Worm (Caenorhabditis elegans) whole organism, L4 larva: ENCODE results near the gene K02D10.2.
A peak's percentile ranks its signal among the peaks of the same experiment; 100 is the strongest.

Experiments used
- F10B5.3 ChIP-seq: sonication (generic microtip); optimal IDR thresholded peaks from 2 replicates; lab custom pipeline; 2016; ENCODE audit warnings: mild to moderate bottlenecking, missing genetic modification characterization, missing compliant biosample characterization
- F37D6.2 ChIP-seq: sonication (generic microtip); optimal IDR thresholded peaks from 2 replicates; lab custom pipeline; 2016; ENCODE audit warnings: mild to moderate bottlenecking, missing genetic modification characterization, missing compliant biosample characterization
- T20F7.1 ChIP-seq: fragments of 200-800 bp; sonication (Bioruptor generic); optimal IDR thresholded peaks from 2 replicates; lab custom pipeline; 2018; ENCODE audit warnings: mild to moderate bottlenecking, missing genetic modification characterization, missing compliant biosample characterization
- Y48G9A.11 ChIP-seq: fragments of 200-800 bp; sonication (Bioruptor generic); IDR thresholded peaks from 2 replicates; pipeline ENCODE4 v1.3.6; 2022; ENCODE audit warnings: missing genetic modification reagents, missing genetic modification characterization, missing compliant biosample characterization
- Y5F2A.4 ChIP-seq: fragments of 200-800 bp; sonication (Bioruptor generic); optimal IDR thresholded peaks from 2 replicates; lab custom pipeline; 2018; ENCODE audit warnings: mild to moderate bottlenecking, missing genetic modification characterization, missing compliant biosample characterization
- aha-1 ChIP-seq: fragments of 150-350 bp; peaks from one replicate; lab custom pipeline; 2014; ENCODE audit warnings: missing biosample characterization, missing genetic modification characterization
- arid-1 ChIP-seq: fragments of 200-800 bp; sonication (Bioruptor generic); conservative IDR thresholded peaks from 2 replicates; pipeline ENCODE4 v1.3.6; 2022; ENCODE audit warnings: missing genetic modification reagents, missing genetic modification characterization, missing compliant biosample characterization
- attf-4 ChIP-seq: sonication (generic microtip); optimal IDR thresholded peaks from 3 replicates; lab custom pipeline; 2017; ENCODE audit warnings: missing biosample characterization, missing genetic modification characterization
- ceh-32 ChIP-seq: sonication (generic microtip); optimal IDR thresholded peaks from 2 replicates; lab custom pipeline; 2016; ENCODE audit warnings: mild to moderate bottlenecking, missing genetic modification characterization, missing compliant biosample characterization; ENCODE audit not compliant: poor library complexity
- ceh-44 ChIP-seq: fragments of 200-800 bp; sonication (Bioruptor generic); IDR thresholded peaks from 2 replicates; pipeline ENCODE4 v1.3.6; 2022; ENCODE audit warnings: missing genetic modification reagents, missing genetic modification characterization, missing compliant biosample characterization
- ceh-82 ChIP-seq: sonication (generic microtip); optimal IDR thresholded peaks from 2 replicates; lab custom pipeline; 2017; ENCODE audit warnings: missing biosample characterization, missing genetic modification characterization
- daf-16 ChIP-seq, 3 experiments: sonication (generic microtip); optimal IDR thresholded peaks; 2 replicates each; lab custom pipeline; 2016 to 2017; ENCODE audit warnings: missing genetic modification characterization in 3 of 3, missing genetic modification reagents in 3 of 3, mild to moderate bottlenecking in 2 of 3, missing compliant biosample characterization in 2 of 3, missing biosample characterization in 1 of 3, moderate library complexity in 1 of 3
- dmd-6 ChIP-seq: fragments of 200-800 bp; sonication (Bioruptor generic); IDR thresholded peaks from 2 replicates; pipeline ENCODE4 v1.3.6; 2022; ENCODE audit warnings: missing genetic modification reagents, missing genetic modification characterization, missing compliant biosample characterization
- dpl-1 ChIP-seq: fragments of 150-350 bp; optimal IDR thresholded peaks from 2 replicates; lab custom pipeline; 2014; ENCODE audit warnings: missing biosample characterization, missing genetic modification reagents, missing genetic modification characterization
- dve-1 ChIP-seq: sonication (generic microtip); optimal IDR thresholded peaks from 2 replicates; lab custom pipeline; 2017; ENCODE audit warnings: antibody characterized with exemption, mild to moderate bottlenecking, missing genetic modification characterization, missing compliant biosample characterization; ENCODE audit not compliant: insufficient read depth
- egl-27 ChIP-seq: sonication (generic microtip); optimal IDR thresholded peaks from 3 replicates; lab custom pipeline; 2017; ENCODE audit warnings: missing biosample characterization, missing genetic modification reagents, missing genetic modification characterization
- gei-8 ChIP-seq: fragments of 200-800 bp; sonication (Bioruptor generic); optimal IDR thresholded peaks from 2 replicates; lab custom pipeline; 2018; ENCODE audit warnings: mild to moderate bottlenecking, missing genetic modification characterization, missing compliant biosample characterization
- hlh-11 ChIP-seq: fragments of 200-800 bp; sonication (Bioruptor generic); optimal IDR thresholded peaks from 2 replicates; lab custom pipeline; 2018; ENCODE audit warnings: mild to moderate bottlenecking, missing genetic modification characterization, missing compliant biosample characterization
- hlh-30 ChIP-seq: sonication (generic microtip); optimal IDR thresholded peaks from 2 replicates; lab custom pipeline; 2017; ENCODE audit warnings: antibody characterized with exemption, mild to moderate bottlenecking, missing genetic modification characterization, missing compliant biosample characterization; ENCODE audit not compliant: insufficient read depth
- hmg-1.1 ChIP-seq: fragments of 200-800 bp; sonication (Bioruptor generic); IDR thresholded peaks from 2 replicates; pipeline ENCODE4 v1.3.6; 2022; ENCODE audit warnings: missing genetic modification reagents, missing genetic modification characterization, missing compliant biosample characterization
- lim-7 ChIP-seq: fragments of 200-800 bp; sonication (Bioruptor generic); IDR thresholded peaks from 2 replicates; pipeline ENCODE4 v1.3.6; 2022; ENCODE audit warnings: missing genetic modification characterization, missing compliant biosample characterization
- lin-15B ChIP-seq: fragments of 150-350 bp; sonication (generic microtip); optimal IDR thresholded peaks from 3 replicates; lab custom pipeline; 2014; ENCODE audit warnings: missing biosample characterization, missing genetic modification characterization
- lin-38 ChIP-seq: fragments of 200-800 bp; sonication (Bioruptor generic); IDR thresholded peaks from 2 replicates; pipeline ENCODE4 v1.3.6; 2022; ENCODE audit warnings: missing genetic modification reagents, missing genetic modification characterization, missing compliant biosample characterization
- lsy-2 ChIP-seq, 2 experiments: fragments of 150-350 bp in 1 of 2; sonication (generic microtip) in 1 of 2; optimal IDR thresholded peaks; 2 replicates each; lab custom pipeline; 2014 to 2017; ENCODE audit warnings: missing biosample characterization in 2 of 2, missing genetic modification characterization in 2 of 2
- madf-9 ChIP-seq: fragments of 200-800 bp; sonication (Bioruptor generic); conservative IDR thresholded peaks from 2 replicates; pipeline ENCODE4 v1.3.6; 2022; ENCODE audit warnings: missing genetic modification reagents, missing genetic modification characterization, missing compliant biosample characterization
- mdt-29 ChIP-seq: fragments of 200-800 bp; sonication (Bioruptor generic); IDR thresholded peaks from 2 replicates; pipeline ENCODE4 v1.3.6; 2022; ENCODE audit warnings: missing genetic modification reagents, missing genetic modification characterization, missing compliant biosample characterization
- mep-1 ChIP-seq: fragments of 150-350 bp; sonication (generic microtip); optimal IDR thresholded peaks from 3 replicates; lab custom pipeline; 2014; ENCODE audit warnings: missing biosample characterization, missing genetic modification characterization
- mes-2 ChIP-seq: sonication (generic microtip); optimal IDR thresholded peaks from 2 replicates; lab custom pipeline; 2016; ENCODE audit warnings: missing genotype, mild to moderate bottlenecking, missing genetic modification characterization, missing compliant biosample characterization; ENCODE audit not compliant: poor library complexity, severe bottlenecking
- mxl-2 ChIP-seq: fragments of 200-800 bp; sonication (Bioruptor generic); conservative IDR thresholded peaks from 2 replicates; pipeline ENCODE4 v1.3.6; 2022; ENCODE audit warnings: missing genetic modification reagents, missing genetic modification characterization, missing compliant biosample characterization
- mxl-3 ChIP-seq: fragments of 200-800 bp; sonication (Bioruptor generic); optimal IDR thresholded peaks from 2 replicates; lab custom pipeline; 2018; ENCODE audit warnings: mild to moderate bottlenecking, missing genetic modification characterization, missing compliant biosample characterization
- nhr-10 ChIP-seq: fragments of 150-350 bp; optimal IDR thresholded peaks from 2 replicates; lab custom pipeline; 2014; ENCODE audit warnings: missing biosample characterization, missing genetic modification characterization
- nhr-11 ChIP-seq: fragments of 150-350 bp; optimal IDR thresholded peaks from 2 replicates; lab custom pipeline; 2014; ENCODE audit warnings: missing biosample characterization, missing genetic modification characterization
- nhr-237 ChIP-seq: sonication (generic microtip); optimal IDR thresholded peaks from 2 replicates; lab custom pipeline; 2017; ENCODE audit warnings: missing biosample characterization, missing genetic modification characterization
- nhr-25 ChIP-seq: sonication (generic microtip); optimal IDR thresholded peaks from 2 replicates; lab custom pipeline; 2017; ENCODE audit warnings: missing genetic modification characterization, mild to moderate bottlenecking, missing compliant biosample characterization, antibody characterized with exemption, moderate library complexity, borderline replicate concordance; ENCODE audit not compliant: insufficient read depth
- nhr-28 ChIP-seq: fragments of 150-350 bp; optimal IDR thresholded peaks from 2 replicates; lab custom pipeline; 2014; ENCODE audit warnings: missing biosample characterization, missing genetic modification characterization
- nhr-6 ChIP-seq: fragments of 150-350 bp; optimal IDR thresholded peaks from 2 replicates; lab custom pipeline; 2014; ENCODE audit warnings: missing biosample characterization, missing genetic modification characterization
- pha-4 ChIP-seq, 2 experiments: fragments of 150-350 bp in 1 of 2; fragments of 200-800 bp in 1 of 2; sonication (Bioruptor generic) in 1 of 2; IDR thresholded peaks in 1 of 2; optimal IDR thresholded peaks in 1 of 2; 2 replicates each; pipeline versions ENCODE4 v1.3.6 to Lab custom; 2014 to 2022; ENCODE audit warnings: missing genetic modification characterization in 2 of 2, missing genetic modification reagents in 2 of 2, missing biosample characterization in 1 of 2, missing compliant biosample characterization in 1 of 2
- pqm-1 ChIP-seq: sonication (generic microtip); optimal IDR thresholded peaks from 2 replicates; lab custom pipeline; 2017; ENCODE audit warnings: missing biosample characterization, missing genetic modification characterization
- spr-3 ChIP-seq: fragments of 200-800 bp; sonication (Bioruptor generic); optimal IDR thresholded peaks from 2 replicates; lab custom pipeline; 2018; ENCODE audit warnings: mild to moderate bottlenecking, missing genetic modification characterization, missing compliant biosample characterization
- unc-39 ChIP-seq: sonication (generic microtip); optimal IDR thresholded peaks from 2 replicates; lab custom pipeline; 2017; ENCODE audit warnings: missing biosample characterization, missing genetic modification characterization
- unc-62 ChIP-seq, 3 experiments: fragments of 150-350 bp in 1 of 3; sonication (generic microtip); optimal IDR thresholded peaks in 2 of 3; peaks in 1 of 3; 1 replicate in 1 of 3; 2 replicates in 2 of 3; lab custom pipeline; 2014 to 2017; ENCODE audit warnings: missing biosample characterization in 3 of 3, missing genetic modification characterization in 3 of 3, missing genetic modification reagents in 3 of 3, missing genotype in 1 of 3
- zip-11 ChIP-seq: fragments of 200-800 bp; sonication (Bioruptor generic); IDR thresholded peaks from 2 replicates; pipeline ENCODE4 v1.3.6; 2022; ENCODE audit warnings: missing genetic modification characterization, missing compliant biosample characterization

The K02D10.2 gene

DNA sequence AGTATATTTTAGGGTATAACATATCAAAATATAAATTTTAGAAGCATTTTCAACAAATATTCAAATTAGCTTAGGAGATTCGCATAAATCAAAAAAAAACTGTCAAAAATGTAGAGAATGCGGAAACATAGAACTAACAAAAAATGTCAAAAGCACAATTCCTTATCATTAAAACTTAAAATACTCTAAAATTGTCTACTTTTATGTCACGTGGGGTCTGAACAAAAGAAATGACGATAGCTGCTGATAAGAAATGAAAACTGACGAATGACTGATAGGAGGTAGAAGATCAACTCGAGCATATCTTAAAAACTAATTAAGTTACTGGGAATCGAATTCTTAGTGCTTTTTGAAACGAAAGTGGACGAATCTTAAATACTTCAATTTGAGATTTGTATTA is 37.4 kb downstream of the K02D10.2 start (continued):
- peak; percentile 1 for TF ChIP-seq T20F7.1 (GFP tag; lab: Kevin White, UChicago)
- TF ChIP-seq Y5F2A.4 (GFP tag; lab: Kevin White, UChicago), result no peak
- TF ChIP-seq spr-3 (GFP tag; lab: Kevin White, UChicago), result no peak
- no peak for TF ChIP-seq nhr-11 (tag; lab: Kevin White, UChicago)
- no peak for TF ChIP-seq dpl-1 (GFP tag; lab: Kevin White, UChicago)
- TF ChIP-seq Y48G9A.11 (GFP tag; lab: Robert Waterston, UW), result no peak
- TF ChIP-seq attf-4 (tag; lab: Kevin White, UChicago), result no peak
- TF ChIP-seq egl-27, result no peak
- TF ChIP-seq lin-15B (tag; lab: Kevin White, UChicago), result no peak
- TF ChIP-seq ceh-82 (tag; lab: Kevin White, UChicago), result no peak
- TF ChIP-seq nhr-237 (tag; lab: Kevin White, UChicago), result no peak
- TF ChIP-seq mdt-29 (GFP tag; lab: Robert Waterston, UW), result no peak
- TF ChIP-seq hmg-1.1, result no peak
- no peak for TF ChIP-seq zip-11 (GFP tag; lab: Robert Waterston, UW)
- TF ChIP-seq mxl-2 (GFP tag; lab: Robert Waterston, UW), result no peak

- TF ChIP-seq hmg-1.1, result 0 out of 2 replicates have a peak, but pooled peaks have one; percentile 25
- peak; percentile 41 for TF ChIP-seq hlh-11 (tag; lab: Kevin White, UChicago)
- TF ChIP-seq ceh-44 (GFP tag; lab: Robert Waterston, UW), result no peak
- no peak for TF ChIP-seq daf-16 (GFP tag; optimal IDR thresholded peaks at IDR 0.05; lab: Kevin White, UChicago)
- TF ChIP-seq daf-16 (tag; optimal IDR thresholded peaks at IDR 0.05; lab: Kevin White, UChicago), result peak; percentile 69
- TF ChIP-seq lim-7 (GFP tag; lab: Robert Waterston, UW), result no peak
- TF ChIP-seq pqm-1, result peak; percentile 32
- TF ChIP-seq Y5F2A.4 (GFP tag; lab: Kevin White, UChicago), result no peak
- TF ChIP-seq lin-38, result no peak
- peak; percentile 30; the same call in 1 of the 2 replicates for TF ChIP-seq dmd-6 (GFP tag; lab: Robert Waterston, UW)
- TF ChIP-seq arid-1 (GFP tag; lab: Robert Waterston, UW), result no peak
- peak; percentile 5 for TF ChIP-seq gei-8
- no peak for TF ChIP-seq pha-4 (GFP tag; IDR thresholded peaks at IDR 0.05; lab: Robert Waterston, UW)
- TF ChIP-seq pha-4 (tag; optimal IDR thresholded peaks at IDR 0.05; lab: Kevin White, UChicago), result peak; percentile 99
- TF ChIP-seq aha-1, result peak; percentile 91
- peak in 1 of 2 experiments; percentile 97 for TF ChIP-seq unc-62 (GFP tag; optimal IDR thresholded peaks at IDR 0.05 in 1 of 2; lab: Kevin White, UChicago)
- no peak for TF ChIP-seq unc-62 (tag; optimal IDR thresholded peaks at IDR 0.05; lab: Kevin White, UChicago)
- no peak for TF ChIP-seq ceh-32
- TF ChIP-seq madf-9 (GFP tag; lab: Robert Waterston, UW), result no peak
- peak; percentile 50 for TF ChIP-seq mxl-3 (GFP tag; lab: Kevin White, UChicago)
- no peak for TF ChIP-seq F37D6.2 (tag; lab: Kevin White, UChicago)
- no peak for TF ChIP-seq nhr-10 (tag; lab: Kevin White, UChicago)
- no peak for TF ChIP-seq F10B5.3 (tag; lab: Kevin White, UChicago)
- TF ChIP-seq mep-1 (tag; lab: Kevin White, UChicago), result peak; percentile 17
- no peak for TF ChIP-seq unc-39 (tag; lab: Kevin White, UChicago)
- TF ChIP-seq nhr-6, result peak; percentile 73
- TF ChIP-seq dve-1 (tag; lab: Kevin White, UChicago), result peak; percentile 10
- TF ChIP-seq nhr-28 (tag; lab: Kevin White, UChicago), result peak; percentile 60
- peak; percentile 32 for TF ChIP-seq mes-2 (tag; lab: Kevin White, UChicago)
- peak; percentile 40 for TF ChIP-seq nhr-25 (tag; lab: Kevin White, UChicago)
- peak; percentile 82 for TF ChIP-seq hlh-30 (tag; lab: Kevin White, UChicago)
- TF ChIP-seq lsy-2 (tag; optimal IDR thresholded peaks at IDR 0.05; lab: Kevin White, UChicago), result peak in 1 of 2 experiments; percentile 44
- TF ChIP-seq, all 104 proteins: peak for 18
These were observed 37.8 kb downstream of the K02D10.2 start for ce11 chrIII:8733237-8733636.
